Worm (Caenorhabditis elegans) whole organism, L2 larva: ENCODE data around the gene blos-1.

ENCODE experiments used
- C34F6.9 ChIP-seq: fragments of 150-350 bp; optimal IDR thresholded peaks from 2 replicates; lab custom pipeline; 2014; ENCODE audit warnings: missing biosample characterization, missing genetic modification characterization
- F13H6.1 ChIP-seq: sonication (generic microtip); optimal IDR thresholded peaks from 2 replicates; lab custom pipeline; 2016; ENCODE audit warnings: missing genetic modification characterization, missing compliant biosample characterization
- R02D3.7 ChIP-seq: fragments of 150-350 bp; optimal IDR thresholded peaks from 2 replicates; lab custom pipeline; 2014; ENCODE audit warnings: missing biosample characterization, missing genetic modification characterization
- ZK546.5 ChIP-seq: sonication (generic microtip); optimal IDR thresholded peaks from 2 replicates; lab custom pipeline; 2017; ENCODE audit warnings: missing biosample characterization, missing genetic modification characterization
- aly-2 ChIP-seq: fragments of 150-350 bp; optimal IDR thresholded peaks from 2 replicates; lab custom pipeline; 2014; ENCODE audit warnings: missing biosample characterization, missing genetic modification characterization
- ama-1 ChIP-seq: fragments of 150-350 bp; optimal IDR thresholded peaks from 2 replicates; lab custom pipeline; 2018; ENCODE audit warnings: inconsistent platforms
- blmp-1 ChIP-seq: sonication (generic microtip); optimal IDR thresholded peaks from 2 replicates; lab custom pipeline; 2017; ENCODE audit warnings: missing genetic modification characterization, mild to moderate bottlenecking, missing compliant biosample characterization, antibody characterized with exemption, moderate library complexity; ENCODE audit not compliant: insufficient read depth
- crh-2 ChIP-seq: sonication (generic microtip); optimal IDR thresholded peaks from 2 replicates; lab custom pipeline; 2017; ENCODE audit warnings: missing biosample characterization, missing genetic modification characterization
- egl-27 ChIP-seq: sonication (generic microtip); optimal IDR thresholded peaks from 3 replicates; lab custom pipeline; 2017; ENCODE audit warnings: missing biosample characterization, missing genetic modification reagents, missing genetic modification characterization
- elt-3 ChIP-seq: sonication (generic microtip); optimal IDR thresholded peaks from 2 replicates; lab custom pipeline; 2017; ENCODE audit warnings: missing biosample characterization, missing genetic modification characterization
- fos-1 ChIP-seq: fragments of 150-350 bp; optimal IDR thresholded peaks from 2 replicates; lab custom pipeline; 2014; ENCODE audit warnings: missing biosample characterization, missing genetic modification characterization
- gmeb-1 ChIP-seq: fragments of 150-350 bp; optimal IDR thresholded peaks from 2 replicates; lab custom pipeline; 2014; ENCODE audit warnings: missing biosample characterization, missing genetic modification characterization
- lin-11 ChIP-seq: fragments of 150-350 bp; sonication (generic microtip); optimal IDR thresholded peaks from 2 replicates; lab custom pipeline; 2014; ENCODE audit warnings: missing biosample characterization, missing genetic modification characterization, inconsistent platforms, mixed read lengths
- lin-13 ChIP-seq: fragments of 150-350 bp; optimal IDR thresholded peaks from 2 replicates; lab custom pipeline; 2014; ENCODE audit warnings: missing biosample characterization, missing genetic modification reagents, missing genetic modification characterization
- lsy-2 ChIP-seq, 2 experiments: fragments of 150-350 bp in 1 of 2; sonication (generic microtip) in 1 of 2; optimal IDR thresholded peaks; 2 replicates each; lab custom pipeline; 2014 to 2017; ENCODE audit warnings: missing biosample characterization in 2 of 2, missing genetic modification characterization in 2 of 2
- mab-5 ChIP-seq: fragments of 150-350 bp; optimal IDR thresholded peaks from 2 replicates; lab custom pipeline; 2014; ENCODE audit warnings: missing biosample characterization, missing genetic modification characterization
- mbf-1 ChIP-seq: sonication (generic microtip); optimal IDR thresholded peaks from 2 replicates; lab custom pipeline; 2017; ENCODE audit warnings: missing biosample characterization, missing genetic modification characterization
- mdl-1 ChIP-seq, 2 experiments: fragments of 150-350 bp in 1 of 2; sonication (generic microtip) in 1 of 2; optimal IDR thresholded peaks; 2 replicates each; lab custom pipeline; 2017; ENCODE audit warnings: missing biosample characterization in 2 of 2, missing genetic modification characterization in 2 of 2
- nhr-10 ChIP-seq: sonication (generic microtip); optimal IDR thresholded peaks from 2 replicates; lab custom pipeline; 2017; ENCODE audit warnings: missing biosample characterization, missing genetic modification characterization
- nhr-11 ChIP-seq: fragments of 150-350 bp; optimal IDR thresholded peaks from 2 replicates; lab custom pipeline; 2014; ENCODE audit warnings: missing biosample characterization, missing genetic modification characterization
- nhr-129 ChIP-seq: fragments of 150-350 bp; optimal IDR thresholded peaks from 2 replicates; lab custom pipeline; 2014; ENCODE audit warnings: missing biosample characterization, missing genetic modification characterization
- nhr-23 ChIP-seq: fragments of 150-350 bp; optimal IDR thresholded peaks from 2 replicates; lab custom pipeline; 2014; ENCODE audit warnings: missing biosample characterization, missing genetic modification reagents, missing genetic modification characterization
- nhr-237 ChIP-seq: fragments of 150-350 bp; optimal IDR thresholded peaks from 2 replicates; lab custom pipeline; 2014; ENCODE audit warnings: missing biosample characterization, missing genetic modification characterization
- nhr-6 ChIP-seq: fragments of 150-350 bp; optimal IDR thresholded peaks from 2 replicates; lab custom pipeline; 2014; ENCODE audit warnings: missing biosample characterization, missing genetic modification characterization
- peb-1 ChIP-seq: fragments of 150-350 bp; optimal IDR thresholded peaks from 2 replicates; lab custom pipeline; 2014; ENCODE audit warnings: missing biosample characterization, missing genetic modification characterization
- sem-4 ChIP-seq: fragments of 150-350 bp; optimal IDR thresholded peaks from 2 replicates; lab custom pipeline; 2014; ENCODE audit warnings: missing biosample characterization, missing genetic modification reagents, missing genetic modification characterization
- skn-1 ChIP-seq: sonication (generic microtip); optimal IDR thresholded peaks from 2 replicates; lab custom pipeline; 2017; ENCODE audit warnings: missing biosample characterization, missing genetic modification characterization
- sma-3 ChIP-seq: sonication (generic microtip); optimal IDR thresholded peaks from 2 replicates; lab custom pipeline; 2016; ENCODE audit warnings: missing genetic modification reagents, missing genetic modification characterization, missing compliant biosample characterization
- sma-9 ChIP-seq, 2 experiments: fragments of 150-350 bp in 1 of 2; sonication (generic microtip) in 1 of 2; optimal IDR thresholded peaks; 2 replicates each; lab custom pipeline; 2014 to 2016; ENCODE audit warnings: missing genetic modification characterization in 2 of 2, mild to moderate bottlenecking in 1 of 2, missing biosample characterization in 1 of 2, missing compliant biosample characterization in 1 of 2, missing genetic modification reagents in 1 of 2, moderate library complexity in 1 of 2
- snpc-4 ChIP-seq: fragments of 150-350 bp; optimal IDR thresholded peaks from 2 replicates; lab custom pipeline; 2014; ENCODE audit warnings: missing biosample characterization, missing genetic modification characterization
- unc-39 ChIP-seq: fragments of 150-350 bp; optimal IDR thresholded peaks from 2 replicates; lab custom pipeline; 2014; ENCODE audit warnings: missing biosample characterization, missing genetic modification characterization
- unc-55 ChIP-seq: fragments of 150-350 bp; sonication (generic microtip); optimal IDR thresholded peaks from 3 replicates; lab custom pipeline; 2014; ENCODE audit warnings: missing biosample characterization, missing genetic modification reagents, missing genetic modification characterization
- ztf-1 ChIP-seq: fragments of 200-800 bp; sonication (Bioruptor generic); conservative IDR thresholded peaks from 2 replicates; pipeline ENCODE4 v1.3.6; 2022; ENCODE audit warnings: missing genetic modification characterization, missing compliant biosample characterization
- ztf-11 ChIP-seq: sonication (generic microtip); optimal IDR thresholded peaks from 2 replicates; lab custom pipeline; 2017; ENCODE audit warnings: missing biosample characterization, missing genetic modification characterization

The blos-1 gene

ce11 chrIII:10202894-10203871 is 8.6 kb downstream of the blos-1 start, which contains the start of gene chc-1:
Gene chc-1 (plus strand): TSS chrIII:10203821.
- TF ChIP-seq blmp-1 (tag; lab: Kevin White, UChicago) (no peak), fos-1 (tag; lab: Kevin White, UChicago) (peak; percentile 75), snpc-4 (no peak), aly-2 (tag; lab: Kevin White, UChicago) (no peak), lsy-2 (tag; optimal IDR thresholded peaks at IDR 0.05; lab: Kevin White, UChicago) (peak in 1 of 2 experiments; percentile 31), ama-1 (no peak), gmeb-1 (tag; lab: Kevin White, UChicago) (peak; percentile 25), sma-3 (no peak), ztf-1 (GFP tag; lab: Robert Waterston, UW) (no peak), nhr-10 (no peak), nhr-11 (tag; lab: Kevin White, UChicago) (no peak), crh-2 (tag; lab: Kevin White, UChicago) (peak; percentile 19), elt-3 (tag; lab: Kevin White, UChicago) (no peak), lin-11 (tag; lab: Kevin White, UChicago) (no peak), peb-1 (no peak), nhr-129 (peak; percentile 34), nhr-237 (tag; lab: Kevin White, UChicago) (no peak), C34F6.9 (peak; percentile 50), ZK546.5 (tag; lab: Kevin White, UChicago) (no peak), sma-9 (GFP tag; optimal IDR thresholded peaks at IDR 0.05; lab: Kevin White, UChicago) (no peak), sma-9 (tag; optimal IDR thresholded peaks at IDR 0.05; lab: Kevin White, UChicago) (no peak), unc-55 (GFP tag; lab: Kevin White, UChicago) (peak; percentile 51), unc-39 (tag; lab: Kevin White, UChicago) (no peak)
- TF ChIP-seq, all 48 proteins: peak for 7

ce11 chrIII:10202391-10202790 is 9.4 kb downstream of the blos-1 start:
- TF ChIP-seq sma-3 = no peak
- no peak for TF ChIP-seq mbf-1 (tag; lab: Kevin White, UChicago)
- no peak for TF ChIP-seq peb-1
- TF ChIP-seq R02D3.7 (tag; lab: Kevin White, UChicago) = no peak
- no peak for TF ChIP-seq blmp-1 (tag; lab: Kevin White, UChicago)

ce11 chrIII:10201235-10201634 is 10.5 kb downstream of the blos-1 start, which contains the start of the genes T20G5.13 and T20G5.12:
Gene T20G5.13 (minus strand): TSS chrIII:10201335.
Gene T20G5.12 (plus strand): TSS chrIII:10201604.
- TF ChIP-seq peb-1 (no peak), lin-11 (tag; lab: Kevin White, UChicago) (no peak), aly-2 (tag; lab: Kevin White, UChicago) (no peak), mab-5 (tag; lab: Kevin White, UChicago) (no peak), nhr-6 (tag; lab: Kevin White, UChicago) (no peak), nhr-129 (no peak), C34F6.9 (no peak), nhr-237 (tag; lab: Kevin White, UChicago) (no peak), mdl-1 (tag; optimal IDR thresholded peaks at IDR 0.05; lab: Kevin White, UChicago) (no peak), skn-1 (tag; lab: Kevin White, UChicago) (no peak), ztf-1 (GFP tag; lab: Robert Waterston, UW) (no peak), mbf-1 (tag; lab: Kevin White, UChicago) (no peak), sma-9 (GFP tag; optimal IDR thresholded peaks at IDR 0.05; lab: Kevin White, UChicago) (no peak), sma-9 (tag; optimal IDR thresholded peaks at IDR 0.05; lab: Kevin White, UChicago) (no peak)

- no peak for TF ChIP-seq aly-2 (tag; lab: Kevin White, UChicago)
- TF ChIP-seq, all 48 proteins: peak for 0
Observed at ce11 chrIII:10199052-10199451, 12.7 kb downstream of the blos-1 start, which contains the start of gene T20G5.8. Gene T20G5.8 (plus strand): TSS chrIII:10199352.

- TF ChIP-seq sem-4 (tag; lab: Kevin White, UChicago) = no peak
- no peak for TF ChIP-seq skn-1 (tag; lab: Kevin White, UChicago)
- no peak for TF ChIP-seq sma-3
- no peak for TF ChIP-seq crh-2 (tag; lab: Kevin White, UChicago)
- no peak for TF ChIP-seq unc-55 (GFP tag; lab: Kevin White, UChicago)
- TF ChIP-seq nhr-23 (tag; lab: Kevin White, UChicago) = no peak
- no peak for TF ChIP-seq nhr-11 (tag; lab: Kevin White, UChicago)
- TF ChIP-seq ztf-1 (GFP tag; lab: Robert Waterston, UW) = no peak
- TF ChIP-seq F13H6.1 (tag; lab: Kevin White, UChicago) = no peak
- TF ChIP-seq lin-13 (GFP tag; lab: Kevin White, UChicago) = no peak
- no peak for TF ChIP-seq fos-1 (tag; lab: Kevin White, UChicago)
- TF ChIP-seq lin-11 (tag; lab: Kevin White, UChicago) = no peak
- no peak for TF ChIP-seq egl-27 (tag; lab: Kevin White, UChicago)
- no peak for TF ChIP-seq blmp-1 (tag; lab: Kevin White, UChicago)
- no peak for TF ChIP-seq ztf-11 (tag; lab: Kevin White, UChicago)
- TF ChIP-seq mbf-1 (tag; lab: Kevin White, UChicago) = no peak
- no peak for TF ChIP-seq sma-9 (GFP tag; optimal IDR thresholded peaks at IDR 0.05; lab: Kevin White, UChicago)
- no peak for TF ChIP-seq sma-9 (tag; optimal IDR thresholded peaks at IDR 0.05; lab: Kevin White, UChicago)
- no peak for TF ChIP-seq elt-3 (tag; lab: Kevin White, UChicago)
Observed at ce11 chrIII:10197416-10197815, 14.3 kb downstream of the blos-1 start, which contains the start of gene dod-6. Gene dod-6 (plus strand): TSS chrIII:10197716.
